Fruit fly (Drosophila melanogaster): ENCODE measurements around the gene CG1792.

CG1792 gene

dm6 chr3R:31630376-31630775, 14.3 kb downstream of the CG1792 start (continued):
- TF ChIP-seq NFAT (GFP tag; IDR thresholded peaks at IDR 0.05): no peak
- TF ChIP-seq esg (GFP tag; conservative IDR thresholded peaks at IDR 0.05): 0 out of 2 replicates have a peak, but pooled peaks have one; percentile 12
- no peak for TF ChIP-seq Tbp (GFP tag; optimal IDR thresholded peaks at IDR 0.05)
- TF ChIP-seq cwo (GFP tag; optimal IDR thresholded peaks at IDR 0.05): peak; percentile 35
- TF ChIP-seq Hr39 (optimal IDR thresholded peaks at IDR 0.05): no peak
- peak; percentile 6 for TF ChIP-seq her (GFP tag; optimal IDR thresholded peaks at IDR 0.05)
- peak; percentile 60 for TF ChIP-seq Hmr (GFP tag; optimal IDR thresholded peaks at IDR 0.05)
- no peak for TF ChIP-seq Max (GFP tag; optimal IDR thresholded peaks at IDR 0.05)
- peak; percentile 46 for TF ChIP-seq CG13624 (GFP tag; optimal IDR thresholded peaks at IDR 0.05)
- TF ChIP-seq Asciz (GFP tag; optimal IDR thresholded peaks at IDR 0.05): no peak
- no peak for TF ChIP-seq gsb-n (tag; optimal IDR thresholded peaks at IDR 0.05)
- peak in 1 of 2 experiments; percentile 24 for TF ChIP-seq Hr51 (GFP tag; optimal IDR thresholded peaks at IDR 0.05)
- TF ChIP-seq wdn (GFP tag; IDR thresholded peaks at IDR 0.05): no peak
- TF ChIP-seq GATAe (GFP tag; conservative IDR thresholded peaks at IDR 0.05): no peak
- peak; percentile 30; the same call in 1 of the 2 replicates for TF ChIP-seq CG10366 (GFP tag; IDR thresholded peaks at IDR 0.05)
- TF ChIP-seq rib (GFP tag; IDR thresholded peaks at IDR 0.05): no peak
- no peak for TF ChIP-seq Blimp-1 (GFP tag; optimal IDR thresholded peaks at IDR 0.05)
- TF ChIP-seq zen (tag; optimal IDR thresholded peaks at IDR 0.05): no peak
- TF ChIP-seq sob (GFP tag; IDR thresholded peaks at IDR 0.05): peak; percentile 48; the same call in 1 of the 2 replicates
- TF ChIP-seq slbo (GFP tag; IDR thresholded peaks at IDR 0.05): peak; percentile 68
- TF ChIP-seq CG8388 (GFP tag; optimal IDR thresholded peaks at IDR 0.05): no peak
- no peak for TF ChIP-seq onecut (GFP tag; IDR thresholded peaks at IDR 0.05)
- TF ChIP-seq so (GFP tag; IDR thresholded peaks at IDR 0.05): 0 out of 3 replicates have a peak, but pooled peaks have one; percentile 24
- TF ChIP-seq vvl (GFP tag; IDR thresholded peaks at IDR 0.05): peak; percentile 34
- no peak for TF ChIP-seq gt (GFP tag; IDR thresholded peaks at IDR 0.05)
- 0 out of 2 replicates have a peak, but pooled peaks have one; percentile 30 for TF ChIP-seq Atf6 (GFP tag; IDR thresholded peaks at IDR 0.05)
- TF ChIP-seq trem (tag; optimal IDR thresholded peaks at IDR 0.05): no peak
- 0 out of 3 replicates have a peak, but pooled peaks have one; percentile 24 for TF ChIP-seq CG11560 (tag; IDR thresholded peaks at IDR 0.05)
- peak; percentile 36 for TF ChIP-seq mam (GFP tag; optimal IDR thresholded peaks at IDR 0.05)
- peak; percentile 45; the same call in 1 of the 2 replicates for TF ChIP-seq CG14014 (GFP tag; IDR thresholded peaks at IDR 0.05)
- no peak for TF ChIP-seq CG3407 (GFP tag; optimal IDR thresholded peaks at IDR 0.05)
- TF ChIP-seq cato (GFP tag; optimal IDR thresholded peaks at IDR 0.05; ENCODE audit: borderline replicate concordance): no peak
- peak; percentile 16 for TF ChIP-seq CG7786 (GFP tag; optimal IDR thresholded peaks at IDR 0.05)
- TF ChIP-seq nmo (GFP tag; optimal IDR thresholded peaks at IDR 0.05): no peak
- no peak for TF ChIP-seq CG16813 (GFP tag; IDR thresholded peaks at IDR 0.05; ENCODE audit: partially characterized antibody)
- TF ChIP-seq CG10979 (tag; optimal IDR thresholded peaks at IDR 0.05): no peak
- TF ChIP-seq jigr1 (GFP tag; IDR thresholded peaks at IDR 0.05): no peak
- TF ChIP-seq Doc2 (GFP tag; IDR thresholded peaks at IDR 0.05): no peak
- TF ChIP-seq B-H1 (GFP tag; IDR thresholded peaks at IDR 0.05): no peak
- TF ChIP-seq Gug (GFP tag; IDR thresholded peaks at IDR 0.05): peak; percentile 29; the same call in 1 of the 4 replicates
- TF ChIP-seq da (GFP tag; optimal IDR thresholded peaks at IDR 0.05): no peak
- peak; percentile 33; the same call in 1 of the 3 replicates for TF ChIP-seq ci (GFP tag; IDR thresholded peaks at IDR 0.05)
- TF ChIP-seq nerfin-1 (tag; optimal IDR thresholded peaks at IDR 0.05): no peak
- no peak for TF ChIP-seq YL-1 (GFP tag; optimal IDR thresholded peaks at IDR 0.05)
- no peak for TF ChIP-seq amos (GFP tag; IDR thresholded peaks at IDR 0.05; ENCODE audit: partially characterized antibody)
- TF ChIP-seq CG32772 (GFP tag; IDR thresholded peaks at IDR 0.05): no peak
- TF ChIP-seq odd (GFP tag; optimal IDR thresholded peaks at IDR 0.05): no peak
- no peak for TF ChIP-seq Deaf1 (tag; optimal IDR thresholded peaks at IDR 0.05)
- no peak for TF ChIP-seq CG12071 (GFP tag; optimal IDR thresholded peaks at IDR 0.05)
- TF ChIP-seq scrt (GFP tag; optimal IDR thresholded peaks at IDR 0.05): no peak
- TF ChIP-seq kni (GFP tag; optimal IDR thresholded peaks at IDR 0.05): no peak

Data from whole organism, embryonic.